Worm (Caenorhabditis elegans): ENCODE measurements around the gene F37C4.4.
A peak's percentile ranks its signal among the peaks of the same experiment; 100 is the strongest.

F37C4.4 gene

DNA sequence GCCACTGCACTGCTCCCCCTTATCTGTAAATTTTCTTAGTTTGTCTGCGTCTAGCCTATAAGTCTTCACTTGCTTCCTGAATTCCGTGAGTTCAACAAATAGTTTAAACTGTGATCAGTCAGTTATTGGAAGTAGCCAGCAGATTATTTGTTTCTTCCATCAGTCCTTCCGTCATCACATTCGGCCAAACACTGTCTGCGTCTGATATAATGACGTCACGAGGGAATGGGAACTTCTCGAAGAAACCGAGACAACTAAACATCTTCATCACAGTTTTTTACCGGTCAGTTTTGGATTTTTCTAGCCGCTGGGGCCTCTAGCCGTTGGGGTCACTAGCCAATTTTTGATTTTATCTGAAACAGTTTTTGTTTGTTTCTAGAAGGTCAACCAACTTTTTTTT lies 1.1 kb upstream of the F37C4.4 start (continued):
- TF ChIP-seq F26F4.8 (GFP tag; conservative IDR thresholded peaks at IDR 0.05): no peak
- TF ChIP-seq aly-2 (tag; optimal IDR thresholded peaks at IDR 0.05): no peak
- TF ChIP-seq nhr-48 (tag; optimal IDR thresholded peaks at IDR 0.05): no peak
- no peak for TF ChIP-seq Y75B8A.6 (GFP tag; IDR thresholded peaks at IDR 0.05)
- TF ChIP-seq vab-7 (GFP tag; IDR thresholded peaks at IDR 0.05): no peak

DNA sequence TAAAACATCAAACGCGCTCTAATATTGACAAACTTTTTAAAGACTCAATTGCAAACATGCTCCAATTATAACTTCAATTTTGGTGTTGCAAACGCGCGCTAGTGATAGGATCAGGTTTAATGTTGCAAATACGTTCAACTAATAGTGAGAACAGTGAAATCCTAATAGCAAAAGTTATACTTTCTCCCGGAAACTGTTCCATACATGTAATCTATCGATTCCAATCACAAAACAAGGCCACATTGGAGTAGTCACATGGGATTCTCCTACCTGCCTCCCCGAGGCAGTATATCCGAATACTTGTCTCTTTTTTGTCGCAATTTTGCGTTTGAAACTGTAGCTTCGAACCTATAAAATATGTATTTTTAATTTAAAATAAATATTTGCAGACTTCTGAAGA lies 2.8 kb downstream of the F37C4.4 start:
- TF ChIP-seq Y75B8A.6 (GFP tag; IDR thresholded peaks at IDR 0.05) (no peak), fos-1 (tag; optimal IDR thresholded peaks at IDR 0.05) (no peak), arid-1 (GFP tag; conservative IDR thresholded peaks at IDR 0.05) (no peak), ceh-32 (tag; optimal IDR thresholded peaks at IDR 0.05; ENCODE audit: poor library complexity) (no peak), R02D3.7 (tag; optimal IDR thresholded peaks at IDR 0.05) (no peak), aha-1 (tag) (no peak), spr-1 (tag; optimal IDR thresholded peaks at IDR 0.05) (no peak), ztf-7 (tag; optimal IDR thresholded peaks at IDR 0.05) (no peak), duxl-1 (tag; optimal IDR thresholded peaks at IDR 0.05; ENCODE audit: poor library complexity) (no peak), ces-1 (GFP tag; optimal IDR thresholded peaks at IDR 0.05) (no peak), nhr-237 (tag; optimal IDR thresholded peaks at IDR 0.05) (no peak), zag-1 (tag; optimal IDR thresholded peaks at IDR 0.05) (no peak), lin-15B (tag; optimal IDR thresholded peaks at IDR 0.05) (no peak), F26F4.8 (GFP tag; conservative IDR thresholded peaks at IDR 0.05) (no peak), F49E8.2 (tag; optimal IDR thresholded peaks at IDR 0.05; ENCODE audit: borderline replicate concordance) (no peak), ceh-28 (tag; optimal IDR thresholded peaks at IDR 0.05) (no peak), sdz-12 (GFP tag; optimal IDR thresholded peaks at IDR 0.05) (no peak), nhr-77 (tag; optimal IDR thresholded peaks at IDR 0.05) (no peak), ceh-82 (tag; optimal IDR thresholded peaks at IDR 0.05) (no peak)

DNA sequence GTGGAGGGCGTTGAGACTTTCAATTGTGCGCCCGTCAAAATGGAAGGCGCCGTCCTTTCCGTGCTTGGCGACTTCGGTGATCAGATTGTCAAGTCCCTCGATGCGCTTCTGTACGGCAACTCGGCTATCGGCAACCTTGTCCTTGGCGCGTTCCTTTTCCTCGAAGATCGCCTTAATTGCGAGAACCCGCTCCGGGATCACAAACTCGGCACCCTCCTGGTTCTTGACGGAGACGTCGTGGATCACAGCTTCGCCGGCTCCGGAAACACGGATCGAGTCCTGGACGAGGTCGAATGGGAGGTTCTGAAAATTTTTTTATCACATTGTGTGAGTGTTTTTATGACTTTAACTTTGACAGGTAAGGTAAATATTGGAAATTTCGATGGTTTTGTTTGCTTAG lies 6.1 kb downstream of the F37C4.4 start:
- TF ChIP-seq unc-62 (GFP tag; optimal IDR thresholded peaks at IDR 0.05 in 1 of 2): peak in 1 of 2 experiments; percentile 81
- no peak for TF ChIP-seq unc-62 (tag; optimal IDR thresholded peaks at IDR 0.05)
- peak; percentile 81 for TF ChIP-seq set-16 (GFP tag; IDR thresholded peaks at IDR 0.05)
- no peak for TF ChIP-seq spr-3 (GFP tag; optimal IDR thresholded peaks at IDR 0.05)
- TF ChIP-seq zfp-3 (GFP tag; conservative IDR thresholded peaks at IDR 0.05): 0 out of 2 replicates have a peak, but pooled peaks have one; percentile 12

DNA sequence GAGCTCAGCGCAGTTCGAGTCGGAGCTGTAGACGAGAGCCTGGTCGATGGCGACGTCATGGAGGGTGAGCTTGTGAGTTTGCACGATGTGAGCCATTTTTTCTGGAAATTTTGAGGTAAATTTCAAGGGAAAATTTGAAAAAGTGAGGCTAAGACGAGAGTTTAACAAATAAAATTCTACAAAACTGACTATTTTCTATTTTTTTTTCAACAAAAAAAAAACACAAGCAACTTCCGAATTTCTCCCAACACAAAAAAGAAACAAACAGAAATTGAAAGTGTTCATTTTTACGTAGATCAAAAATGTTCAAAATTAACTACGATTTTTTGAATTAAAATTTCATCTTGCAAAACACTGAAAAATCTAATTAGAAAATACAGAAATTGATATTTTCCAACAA lies 6.6 kb downstream of the F37C4.4 start, which contains the start of gene F37C4.5:
Gene F37C4.5, minus strand, starts transcription at position 101 of the 400 bp plus-strand sequence.
- TF ChIP-seq daf-8 (GFP tag; IDR thresholded peaks at IDR 0.05): no peak
- no peak for TF ChIP-seq skn-1 (tag; optimal IDR thresholded peaks at IDR 0.05)
- no peak for TF ChIP-seq vab-7 (GFP tag; IDR thresholded peaks at IDR 0.05)
- no peak for TF ChIP-seq fos-1 (tag; optimal IDR thresholded peaks at IDR 0.05)
- no peak for TF ChIP-seq ZK546.5 (tag; optimal IDR thresholded peaks at IDR 0.05)

DNA sequence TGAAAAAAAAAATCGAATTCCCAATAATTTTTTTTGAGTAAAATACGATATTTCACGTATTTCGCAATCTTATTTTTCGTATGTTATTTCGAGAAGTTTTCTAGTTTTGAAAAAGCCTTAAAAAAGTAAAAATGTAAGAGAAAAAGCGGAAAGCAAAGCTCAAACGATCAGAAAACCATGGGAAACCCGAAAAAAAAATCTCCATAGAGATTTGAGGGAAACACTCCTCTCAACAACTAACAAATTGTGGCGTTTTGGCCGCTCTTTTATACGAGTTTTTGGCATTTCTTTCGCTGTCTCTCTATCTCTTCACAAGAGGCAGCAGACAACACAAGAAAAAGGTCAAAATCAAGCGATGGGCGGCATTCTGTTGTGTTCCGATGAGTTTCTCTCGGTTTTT lies 7.3 kb downstream of the F37C4.4 start:
- TF ChIP-seq ceh-28 (tag; optimal IDR thresholded peaks at IDR 0.05) (no peak), zip-11 (GFP tag; IDR thresholded peaks at IDR 0.05) (no peak), ZK546.5 (tag; optimal IDR thresholded peaks at IDR 0.05) (no peak), F37D6.2 (tag; optimal IDR thresholded peaks at IDR 0.05) (no peak), aha-1 (tag) (no peak), tag-97 (GFP tag; IDR thresholded peaks at IDR 0.05) (no peak), lir-3 (tag; optimal IDR thresholded peaks at IDR 0.05) (no peak), snpc-4 (tag; optimal IDR thresholded peaks at IDR 0.05) (no peak), nhr-28 (tag; optimal IDR thresholded peaks at IDR 0.05) (peak; percentile 67), pqm-1 (tag; optimal IDR thresholded peaks at IDR 0.05) (no peak), hlh-30 (tag; optimal IDR thresholded peaks at IDR 0.05; ENCODE audit: insufficient read depth) (peak; percentile 28), hlh-11 (tag; optimal IDR thresholded peaks at IDR 0.05) (peak; percentile 71), madf-5 (GFP tag; IDR thresholded peaks at IDR 0.05) (no peak), ceh-32 (tag; optimal IDR thresholded peaks at IDR 0.05; ENCODE audit: poor library complexity) (no peak), egl-43 (GFP tag; IDR thresholded peaks at IDR 0.05) (no peak), daf-16 (GFP tag; optimal IDR thresholded peaks at IDR 0.05) (no peak), daf-16 (tag; optimal IDR thresholded peaks at IDR 0.05) (peak; percentile 1), Y105C5A.15 (GFP tag; IDR thresholded peaks at IDR 0.05) (no peak), dmd-8 (GFP tag; IDR thresholded peaks at IDR 0.05) (no peak), D1046.2 (GFP tag; IDR thresholded peaks at IDR 0.05) (no peak), ceh-62 (tag; optimal IDR thresholded peaks at IDR 0.05) (no peak), spr-1 (tag; optimal IDR thresholded peaks at IDR 0.05) (no peak)

Data from whole organism, L4 larva.